Worm (Caenorhabditis elegans): Measurements from ENCODE around the gene hda-5.

DNA sequence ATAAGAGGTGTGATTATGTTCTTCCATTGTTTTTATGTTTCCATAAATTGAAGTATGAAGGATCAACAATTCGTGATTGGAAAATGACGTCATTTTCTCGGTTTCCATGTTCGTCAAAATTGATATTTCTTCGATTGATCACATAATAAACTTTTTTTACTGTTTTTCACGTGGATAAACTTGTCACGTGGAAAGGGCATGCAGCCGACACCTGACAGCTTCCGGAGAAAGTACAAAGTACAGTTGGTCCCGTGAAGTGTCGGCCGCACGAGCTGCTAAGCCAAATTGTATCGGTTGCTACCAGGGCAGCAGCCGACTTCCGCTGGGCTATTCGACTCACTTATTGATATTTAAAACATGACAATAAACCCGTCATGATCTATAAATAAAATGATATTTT is 42.8 kb downstream of the hda-5 start:
- TF ChIP-seq lin-26 (GFP tag; IDR thresholded peaks at IDR 0.05) (0 out of 2 replicates have a peak, but pooled peaks have one; percentile 38), madf-8 (GFP tag; conservative IDR thresholded peaks at IDR 0.05) (no peak), rec-8 (tag; optimal IDR thresholded peaks at IDR 0.05) (no peak), snpc-4 (GFP tag; optimal IDR thresholded peaks at IDR 0.05) (no peak), snpc-4 (tag; optimal IDR thresholded peaks at IDR 0.05) (peak; percentile 23 to 87 (median 78)), unc-130 (GFP tag; optimal IDR thresholded peaks at IDR 0.05) (no peak), tbx-9 (tag; optimal IDR thresholded peaks at IDR 0.05; ENCODE audit: borderline replicate concordance) (no peak), madf-3 (GFP tag; IDR thresholded peaks at IDR 0.05) (no peak), ceh-79 (tag; optimal IDR thresholded peaks at IDR 0.05) (no peak), lsl-1 (GFP tag; optimal IDR thresholded peaks at IDR 0.05) (no peak), rcor-1 (GFP tag; IDR thresholded peaks at IDR 0.05) (no peak)
